Fruit fly (Drosophila melanogaster) whole organism, embryonic: Measurements from ENCODE around the gene CG3515.

ENCODE experiments used
- BEAF-32 ChIP-seq: fragments of 200-800 bp; sonication (Bioruptor generic); optimal IDR thresholded peaks from 3 replicates; lab custom pipeline; 2017; ENCODE audit warnings: missing biosample characterization, missing genetic modification characterization, mild to moderate bottlenecking, moderate library complexity, missing genetic modification reagents
- Bgb ChIP-seq: fragments of 200-800 bp; sonication (Bioruptor generic); IDR thresholded peaks from 2 replicates; pipeline ENCODE4 v1.3.6; 2022; ENCODE audit warnings: missing biosample characterization, missing genetic modification characterization; ENCODE audit not compliant: partially characterized antibody
- Bteb2 ChIP-seq: fragments of 200-800 bp; sonication (Bioruptor generic); optimal IDR thresholded peaks from 2 replicates; lab custom pipeline; 2016; ENCODE audit warnings: missing biosample characterization, missing genetic modification characterization
- CG11696 ChIP-seq: fragments of 200-800 bp; sonication (Bioruptor generic); IDR thresholded peaks from 2 replicates; pipeline ENCODE4 v1.3.6; 2022; ENCODE audit warnings: missing biosample characterization, missing genetic modification characterization
- CG13287 ChIP-seq: fragments of 200-800 bp; sonication (Bioruptor generic); IDR thresholded peaks from 2 replicates; pipeline ENCODE4 v1.3.6; 2022; ENCODE audit warnings: missing biosample characterization, missing genetic modification characterization; ENCODE audit not compliant: partially characterized antibody
- CG13624 ChIP-seq: fragments of 200-800 bp; sonication (Bioruptor generic); optimal IDR thresholded peaks from 2 replicates; lab custom pipeline; 2016; ENCODE audit warnings: missing biosample characterization, missing genetic modification characterization
- CG14710 ChIP-seq: fragments of 200-800 bp; sonication (Bioruptor generic); optimal IDR thresholded peaks from 3 replicates; lab custom pipeline; 2019; ENCODE audit warnings: missing biosample characterization, mild to moderate bottlenecking, missing genetic modification characterization, moderate library complexity
- CG16813 ChIP-seq: fragments of 200-800 bp; sonication (Bioruptor generic); IDR thresholded peaks from 3 replicates; pipeline ENCODE4 v1.3.6; 2022; ENCODE audit warnings: missing biosample characterization, missing genetic modification characterization; ENCODE audit not compliant: partially characterized antibody
- CG2129 ChIP-seq: fragments of 200-800 bp; sonication (Bioruptor generic); IDR thresholded peaks from 2 replicates; pipeline ENCODE4 v1.3.6; 2022; ENCODE audit warnings: missing biosample characterization, missing genetic modification characterization; ENCODE audit not compliant: partially characterized antibody
- CG2199 ChIP-seq: fragments of 200-800 bp; sonication (Bioruptor generic); IDR thresholded peaks from 3 replicates; pipeline ENCODE4 v1.3.6; 2022; ENCODE audit warnings: missing biosample characterization, missing genetic modification characterization
- CG2712 ChIP-seq: fragments of 200-800 bp; optimal IDR thresholded peaks from 3 replicates; lab custom pipeline; 2019; ENCODE audit warnings: missing biosample characterization, mild to moderate bottlenecking, missing genetic modification characterization, moderate library complexity
- CG31441 ChIP-seq: fragments of 200-800 bp; sonication (Bioruptor generic); IDR thresholded peaks from 2 replicates; pipeline ENCODE4 v1.3.6; 2022; ENCODE audit warnings: missing biosample characterization, missing genetic modification characterization
- CG34224 ChIP-seq: fragments of 200-800 bp; sonication (Bioruptor generic); IDR thresholded peaks from 3 replicates; pipeline ENCODE4 v1.3.6; 2022; ENCODE audit warnings: missing biosample characterization, missing genetic modification characterization; ENCODE audit not compliant: partially characterized antibody
- CG4424 ChIP-seq: fragments of 200-800 bp; sonication (Bioruptor generic); optimal IDR thresholded peaks from 3 replicates; lab custom pipeline; 2016; ENCODE audit warnings: missing biosample characterization, missing genetic modification characterization
- CG7372 ChIP-seq: fragments of 200-800 bp; sonication (Bioruptor generic); IDR thresholded peaks from 2 replicates; pipeline ENCODE4 v1.3.6; 2022; ENCODE audit warnings: missing biosample characterization, missing genetic modification characterization
- CG7786 ChIP-seq: fragments of 200-800 bp; sonication (Bioruptor generic); optimal IDR thresholded peaks from 2 replicates; lab custom pipeline; 2016; ENCODE audit warnings: missing biosample characterization, missing genetic modification characterization
- CG9797 ChIP-seq: fragments of 200-800 bp; sonication (Bioruptor generic); optimal IDR thresholded peaks from 3 replicates; lab custom pipeline; 2018; ENCODE audit warnings: missing biosample characterization, mild to moderate bottlenecking, missing genetic modification characterization
- CoRest ChIP-seq: fragments of 200-800 bp; sonication (Bioruptor generic); optimal IDR thresholded peaks from 3 replicates; lab custom pipeline; 2018; ENCODE audit warnings: missing biosample characterization, mild to moderate bottlenecking, missing genetic modification characterization, moderate library complexity
- Dip2 ChIP-seq: fragments of 200-800 bp; sonication (Bioruptor generic); IDR thresholded peaks from 2 replicates; pipeline ENCODE4 v1.3.6; 2022; ENCODE audit warnings: missing biosample characterization, missing genetic modification characterization
- Doc2 ChIP-seq: fragments of 200-800 bp; sonication (Bioruptor generic); IDR thresholded peaks from 2 replicates; pipeline ENCODE4 v1.3.6; 2022; ENCODE audit warnings: missing biosample characterization, missing genetic modification characterization
- E2f2 ChIP-seq: fragments of 200-800 bp; sonication (Bioruptor generic); IDR thresholded peaks from 2 replicates; pipeline ENCODE4 v1.3.6; 2022; ENCODE audit warnings: missing biosample characterization, missing genetic modification characterization
- Elba2 ChIP-seq: fragments of 200-800 bp; sonication (Bioruptor generic); optimal IDR thresholded peaks from 3 replicates; lab custom pipeline; 2016; ENCODE audit warnings: missing biosample characterization, missing genetic modification characterization
- Hr3 ChIP-seq: fragments of 200-800 bp; sonication (Bioruptor generic); optimal IDR thresholded peaks from 3 replicates; lab custom pipeline; 2016; ENCODE audit warnings: missing biosample characterization, missing genetic modification characterization
- MBD-R2 ChIP-seq: fragments of 200-800 bp; sonication (Bioruptor generic); IDR thresholded peaks from 2 replicates; pipeline ENCODE4 v1.3.6; 2022; ENCODE audit warnings: missing biosample characterization, missing genetic modification characterization
- Mad ChIP-seq: fragments of 200-800 bp; sonication (Bioruptor generic); optimal IDR thresholded peaks from 2 replicates; lab custom pipeline; 2016; ENCODE audit warnings: missing biosample characterization, missing genetic modification characterization
- Med ChIP-seq: fragments of 200-800 bp; sonication (Bioruptor generic); peaks from one replicate; lab custom pipeline; 2016; ENCODE audit warnings: missing biosample characterization, missing genetic modification characterization, mild to moderate bottlenecking, inconsistent platforms, moderate library complexity
- NC2β ChIP-seq: fragments of 200-800 bp; sonication (Bioruptor generic); optimal IDR thresholded peaks from 2 replicates; lab custom pipeline; 2016; ENCODE audit warnings: missing biosample characterization, missing genetic modification characterization
- Nf-YC ChIP-seq: fragments of 200-800 bp; optimal IDR thresholded peaks from 3 replicates; lab custom pipeline; 2019; ENCODE audit warnings: missing biosample characterization, mild to moderate bottlenecking, missing genetic modification characterization, moderate library complexity
- Poxn ChIP-seq: fragments of 200-800 bp; sonication (Bioruptor generic); IDR thresholded peaks from 2 replicates; pipeline ENCODE4 v1.3.6; 2022; ENCODE audit warnings: missing biosample characterization, missing genetic modification characterization
- Rfx ChIP-seq: fragments of 200-800 bp; sonication (Bioruptor generic); IDR thresholded peaks from 2 replicates; pipeline ENCODE4 v1.3.6; 2022; ENCODE audit warnings: missing biosample characterization, missing genetic modification characterization
- ac ChIP-seq: fragments of 200-800 bp; sonication (Bioruptor generic); optimal IDR thresholded peaks from 3 replicates; lab custom pipeline; 2017; ENCODE audit warnings: missing biosample characterization, mild to moderate bottlenecking, missing genetic modification characterization
- ash1 ChIP-seq: fragments of 200-800 bp; sonication (Bioruptor generic); optimal IDR thresholded peaks from 2 replicates; lab custom pipeline; 2018; ENCODE audit warnings: missing biosample characterization, mild to moderate bottlenecking, missing genetic modification characterization
- croc ChIP-seq: fragments of 200-800 bp; sonication (Bioruptor generic); conservative IDR thresholded peaks from 3 replicates; pipeline ENCODE4 v1.3.6; 2022; ENCODE audit warnings: missing biosample characterization, missing genetic modification characterization
- disco-r ChIP-seq: fragments of 200-800 bp; sonication (Bioruptor generic); optimal IDR thresholded peaks from 2 replicates; lab custom pipeline; 2016; ENCODE audit warnings: missing biosample characterization, missing genetic modification characterization
- dysf ChIP-seq: fragments of 200-800 bp; sonication (Bioruptor generic); IDR thresholded peaks from 3 replicates; pipeline ENCODE4 v1.3.6; 2022; ENCODE audit warnings: missing biosample characterization, missing genetic modification characterization
- en ChIP-seq: fragments of 200-800 bp; sonication (Bioruptor generic); optimal IDR thresholded peaks from 2 replicates; lab custom pipeline; 2016; ENCODE audit warnings: missing biosample characterization, missing genetic modification characterization
- gt ChIP-seq: fragments of 200-800 bp; sonication (Bioruptor generic); IDR thresholded peaks from 2 replicates; pipeline ENCODE4 v1.3.6; 2022; ENCODE audit warnings: missing biosample characterization, missing genetic modification characterization
- ham ChIP-seq: fragments of 200-800 bp; sonication (Bioruptor generic); IDR thresholded peaks from 2 replicates; pipeline ENCODE4 v1.3.6; 2022; ENCODE audit warnings: missing biosample characterization, missing genetic modification characterization
- luna ChIP-seq: fragments of 200-800 bp; sonication (Bioruptor generic); optimal IDR thresholded peaks from 2 replicates; lab custom pipeline; 2016; ENCODE audit warnings: missing biosample characterization, missing genetic modification characterization
- phol ChIP-seq: fragments of 200-800 bp; sonication (Bioruptor generic); optimal IDR thresholded peaks from 3 replicates; lab custom pipeline; 2018; ENCODE audit warnings: missing biosample characterization, mild to moderate bottlenecking, missing genetic modification characterization, moderate library complexity
- pnt ChIP-seq: fragments of 200-800 bp; sonication (Bioruptor generic); optimal IDR thresholded peaks from 3 replicates; lab custom pipeline; 2016; ENCODE audit warnings: missing biosample characterization, missing genetic modification characterization
- pum ChIP-seq: fragments of 200-800 bp; sonication (Bioruptor generic); optimal IDR thresholded peaks from 2 replicates; lab custom pipeline; 2016; ENCODE audit warnings: missing biosample characterization, missing genetic modification characterization
- ranshi ChIP-seq: fragments of 200-800 bp; sonication (Bioruptor generic); IDR thresholded peaks from 2 replicates; pipeline ENCODE4 v1.3.6; 2022; ENCODE audit warnings: missing biosample characterization, missing genetic modification characterization
- schlank ChIP-seq: fragments of 200-800 bp; sonication (Bioruptor generic); optimal IDR thresholded peaks from 2 replicates; lab custom pipeline; 2018; ENCODE audit warnings: missing biosample characterization, mild to moderate bottlenecking, missing genetic modification characterization
- sens ChIP-seq: fragments of 200-800 bp; sonication (Bioruptor generic); peaks from one replicate; lab custom pipeline; 2016; ENCODE audit warnings: missing biosample characterization, missing genetic modification characterization
- stwl ChIP-seq: fragments of 200-800 bp; sonication (Bioruptor generic); optimal IDR thresholded peaks from 3 replicates; lab custom pipeline; 2018; ENCODE audit warnings: missing biosample characterization, mild to moderate bottlenecking, missing genetic modification characterization, moderate library complexity
- unpg ChIP-seq: fragments of 200-800 bp; sonication (Bioruptor generic); optimal IDR thresholded peaks from 3 replicates; lab custom pipeline; 2018; ENCODE audit warnings: missing biosample characterization, mild to moderate bottlenecking, missing genetic modification characterization, moderate library complexity
- usp ChIP-seq: fragments of >200 bp; optimal IDR thresholded peaks from 2 replicates; lab custom pipeline; 2017; ENCODE audit warnings: missing biosample characterization, missing genetic modification characterization
- vvl ChIP-seq: fragments of 200-800 bp; sonication (Bioruptor generic); IDR thresholded peaks from 2 replicates; pipeline ENCODE4 v1.3.6; 2022; ENCODE audit warnings: missing biosample characterization, missing genetic modification characterization
- zen ChIP-seq: fragments of 200-800 bp; sonication (Bioruptor generic); optimal IDR thresholded peaks from 3 replicates; lab custom pipeline; 2018; ENCODE audit warnings: missing biosample characterization, mild to moderate bottlenecking, missing genetic modification characterization, moderate library complexity
- zen2 ChIP-seq: fragments of 200-800 bp; sonication (Bioruptor generic); IDR thresholded peaks from 3 replicates; pipeline ENCODE4 v1.3.6; 2022; ENCODE audit warnings: missing biosample characterization, missing genetic modification characterization; ENCODE audit not compliant: partially characterized antibody

Gene CG3515

dm6 chr2L:2576565-2577360, 24.1 kb upstream of the CG3515 start, which contains the start of gene insv (continued):
- peak; percentile 52; the same call in 2 of the 3 replicates for TF ChIP-seq CG34224 (GFP tag; lab: Robert Waterston, UW)
- TF ChIP-seq ranshi (GFP tag; lab: Robert Waterston, UW): no peak
- TF ChIP-seq stwl (tag; lab: Kevin White, UChicago): peak; percentile 54
- TF ChIP-seq Nf-YC (tag; lab: Kevin White, UChicago): no peak
- TF ChIP-seq CG4424 (GFP tag; lab: Kevin White, UChicago): peak; percentile 17
- TF ChIP-seq ac (GFP tag; lab: Kevin White, UChicago): no peak
- TF ChIP-seq pnt (GFP tag; lab: Kevin White, UChicago): no peak
- TF ChIP-seq schlank: no peak
- TF ChIP-seq NC2β: no peak
- TF ChIP-seq Rfx: peak; percentile 46; the same call in 1 of the 2 replicates
- TF ChIP-seq CG2712 (tag; lab: Kevin White, UChicago): peak; percentile 30
- no peak for TF ChIP-seq vvl (GFP tag; lab: Robert Waterston, UW)
- TF ChIP-seq Mad (GFP tag; lab: Kevin White, UChicago): no peak
- peak; percentile 63 for TF ChIP-seq CG16813
- no peak for TF ChIP-seq gt (GFP tag; lab: Robert Waterston, UW)
- TF ChIP-seq CG11696: no peak
- TF ChIP-seq Hr3 (GFP tag; lab: Kevin White, UChicago): no peak
- no peak for TF ChIP-seq usp (GFP tag; lab: Kevin White, UChicago)
- no peak for TF ChIP-seq croc
- TF ChIP-seq CG13624 (GFP tag; lab: Kevin White, UChicago): no peak
- TF ChIP-seq CG9797: no peak
- peak; percentile 44 for TF ChIP-seq Elba2 (GFP tag; lab: Kevin White, UChicago)
- TF ChIP-seq Dip2: no peak
- TF ChIP-seq phol: peak; percentile 1
- TF ChIP-seq Med (GFP tag; lab: Kevin White, UChicago): no peak
- TF ChIP-seq CG7786 (GFP tag; lab: Kevin White, UChicago): no peak
- peak; percentile 33; the same call in 1 of the 3 replicates for TF ChIP-seq zen2 (GFP tag; lab: Robert Waterston, UW)
- no peak for TF ChIP-seq en (GFP tag; lab: Kevin White, UChicago)
- no peak for TF ChIP-seq disco-r (GFP tag; lab: Kevin White, UChicago)
- no peak for TF ChIP-seq unpg (GFP tag; lab: Kevin White, UChicago)
- TF ChIP-seq ham (GFP tag; lab: Robert Waterston, UW): no peak
- no peak for TF ChIP-seq pum (GFP tag; lab: Kevin White, UChicago)
- no peak for TF ChIP-seq CG31441 (GFP tag; lab: Robert Waterston, UW)

- peak; percentile 84 for TF ChIP-seq MBD-R2 (GFP tag; lab: Robert Waterston, UW)
- no peak for TF ChIP-seq Doc2
- TF ChIP-seq zen (tag; lab: Kevin White, UChicago): peak; percentile 51
- peak; percentile 20; the same call in 1 of the 2 replicates for TF ChIP-seq Bgb (GFP tag; lab: Robert Waterston, UW)
- peak; percentile 95 for TF ChIP-seq E2f2 (GFP tag; lab: Robert Waterston, UW)
- TF ChIP-seq CG2129 (GFP tag; lab: Robert Waterston, UW): no peak
- TF ChIP-seq BEAF-32 (GFP tag; lab: Kevin White, UChicago): peak; percentile 33
- peak; percentile 24 for TF ChIP-seq CG14710
- TF ChIP-seq sens (GFP tag; lab: Kevin White, UChicago): peak; percentile 46
- peak; percentile 35; the same call in 1 of the 2 replicates for TF ChIP-seq CG13287 (GFP tag; lab: Robert Waterston, UW)
- peak; percentile 0 for TF ChIP-seq CoRest
- peak; percentile 83 for TF ChIP-seq Elba2 (GFP tag; lab: Kevin White, UChicago)
- no peak for TF ChIP-seq ash1 (GFP tag; lab: Kevin White, UChicago)
- no peak for TF ChIP-seq luna (GFP tag; lab: Kevin White, UChicago)
- TF ChIP-seq dysf: no peak
- TF ChIP-seq Bteb2: no peak
- no peak for TF ChIP-seq CG2199 (GFP tag; lab: Robert Waterston, UW)
- no peak for TF ChIP-seq Poxn (GFP tag; lab: Robert Waterston, UW)
- no peak for TF ChIP-seq CG7372
Measured at dm6 chr2L:2574717-2575273, 22.2 kb upstream of the CG3515 start, which contains the start of the genes Rad1 and Sws1. Rad1 (minus strand) TSS chr2L:2575052. Sws1 (minus strand) TSS chr2L:2575052.
